Fruit fly (Drosophila melanogaster) Kc167 (cell line): Measurements from ENCODE around the gene Nak.

Source experiments
- h ChIP-seq: fragments of >200 bp; optimal IDR thresholded peaks from 3 replicates; lab custom pipeline; 2018; ENCODE audit warnings: missing external identifiers
- insv ChIP-seq: fragments of >200 bp; optimal IDR thresholded peaks from 3 replicates; lab custom pipeline; 2018; ENCODE audit warnings: missing external identifiers

DNA sequence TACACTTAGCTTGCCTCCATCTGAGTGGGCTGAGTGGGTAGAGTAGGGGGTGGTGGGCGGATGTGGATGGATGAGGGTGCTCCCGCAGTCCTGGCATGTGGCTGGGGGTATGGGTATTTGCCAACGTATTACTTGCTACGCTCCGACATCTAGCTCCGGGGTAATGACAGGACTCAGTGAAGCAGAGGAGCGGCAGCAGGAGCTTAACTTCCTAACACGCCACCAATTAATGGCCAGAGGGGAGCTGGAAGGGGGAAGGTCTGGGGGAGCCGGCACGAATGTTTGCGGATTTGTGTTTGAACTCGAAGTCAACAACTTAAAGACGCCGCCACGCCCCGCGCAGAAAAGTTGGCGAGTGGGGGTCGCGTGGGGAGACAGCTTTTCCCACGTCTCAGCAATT, 49.7 kb upstream of the Nak start:
- no peak for TF ChIP-seq h (lab: Kevin White, UChicago)
- no peak for TF ChIP-seq insv
